Fruit fly (Drosophila melanogaster) whole organism, embryonic: Measurements from ENCODE around the gene His3.3B.

Experiments
- Adf1 ChIP-seq: fragments of 200-800 bp; sonication (Bioruptor generic); IDR thresholded peaks from 2 replicates; pipeline ENCODE4 v1.3.6; 2022; ENCODE audit warnings: missing biosample characterization, missing genetic modification characterization
- Antp ChIP-seq: fragments of 200-800 bp; sonication (Bioruptor generic); optimal IDR thresholded peaks from 3 replicates; lab custom pipeline; 2016; ENCODE audit warnings: missing biosample characterization, missing genetic modification characterization
- Atf-2 ChIP-seq: fragments of 200-800 bp; sonication (Bioruptor generic); optimal IDR thresholded peaks from 2 replicates; lab custom pipeline; 2016; ENCODE audit warnings: missing biosample characterization, missing genetic modification characterization
- CG10147 ChIP-seq: fragments of 200-800 bp; sonication (Bioruptor generic); optimal IDR thresholded peaks from 2 replicates; lab custom pipeline; 2019; ENCODE audit warnings: missing biosample characterization, mild to moderate bottlenecking, missing genetic modification characterization, moderate library complexity
- CG1024 ChIP-seq: fragments of 200-800 bp; sonication (Bioruptor generic); IDR thresholded peaks from 2 replicates; pipeline ENCODE4 v1.3.6; 2022; ENCODE audit warnings: missing biosample characterization, missing genetic modification characterization
- CG10431 ChIP-seq: fragments of 200-800 bp; sonication (Bioruptor generic); optimal IDR thresholded peaks from 3 replicates; lab custom pipeline; 2018; ENCODE audit warnings: missing biosample characterization, mild to moderate bottlenecking, missing genetic modification characterization
- CG11723 ChIP-seq: fragments of 200-800 bp; sonication (Bioruptor generic); optimal IDR thresholded peaks from 2 replicates; lab custom pipeline; 2017; ENCODE audit warnings: missing biosample characterization, mild to moderate bottlenecking, missing genetic modification characterization
- CG12104 ChIP-seq: fragments of 200-800 bp; sonication (Bioruptor generic); optimal IDR thresholded peaks from 3 replicates; lab custom pipeline; 2016; ENCODE audit warnings: missing biosample characterization, missing genetic modification characterization
- CG12391 ChIP-seq: fragments of 200-800 bp; sonication (Bioruptor generic); optimal IDR thresholded peaks from 3 replicates; lab custom pipeline; 2018; ENCODE audit warnings: missing biosample characterization, mild to moderate bottlenecking, missing genetic modification characterization, moderate library complexity
- CG12659 ChIP-seq: fragments of 200-800 bp; sonication (Bioruptor generic); optimal IDR thresholded peaks from 3 replicates; lab custom pipeline; 2017; ENCODE audit warnings: mild to moderate bottlenecking, missing biosample characterization, missing genetic modification reagents, missing genetic modification characterization
- CG13424 ChIP-seq: fragments of 200-800 bp; sonication (Bioruptor generic); optimal IDR thresholded peaks from 2 replicates; lab custom pipeline; 2019; ENCODE audit warnings: missing biosample characterization, mild to moderate bottlenecking, missing genetic modification characterization, moderate library complexity
- CG17328 ChIP-seq: fragments of 200-800 bp; sonication (Bioruptor generic); IDR thresholded peaks from 2 replicates; pipeline ENCODE4 v1.3.6; 2022; ENCODE audit warnings: missing biosample characterization, missing genetic modification characterization
- CG1792 ChIP-seq: fragments of 200-800 bp; sonication (Bioruptor generic); optimal IDR thresholded peaks from 2 replicates; lab custom pipeline; 2016; ENCODE audit warnings: missing biosample characterization, missing genetic modification characterization
- CG1832 ChIP-seq: fragments of 200-800 bp; sonication (Bioruptor generic); optimal IDR thresholded peaks from 2 replicates; lab custom pipeline; 2017; ENCODE audit warnings: missing biosample characterization, mild to moderate bottlenecking, missing genetic modification characterization, inconsistent platforms
- CG2116 ChIP-seq: fragments of 200-800 bp; sonication (Bioruptor generic); optimal IDR thresholded peaks from 3 replicates; lab custom pipeline; 2018; ENCODE audit warnings: missing biosample characterization, mild to moderate bottlenecking, missing genetic modification characterization
- CG2199 ChIP-seq: fragments of 200-800 bp; sonication (Bioruptor generic); IDR thresholded peaks from 3 replicates; pipeline ENCODE4 v1.3.6; 2022; ENCODE audit warnings: missing biosample characterization, missing genetic modification characterization
- CG31365 ChIP-seq: fragments of 200-800 bp; sonication (Bioruptor generic); optimal IDR thresholded peaks from 2 replicates; lab custom pipeline; 2018; ENCODE audit warnings: missing biosample characterization, mild to moderate bottlenecking, missing genetic modification characterization
- CG4820 ChIP-seq: fragments of 200-800 bp; sonication (Bioruptor generic); optimal IDR thresholded peaks from 3 replicates; lab custom pipeline; 2016; ENCODE audit warnings: missing biosample characterization, missing genetic modification characterization
- CG8388 ChIP-seq: fragments of 200-800 bp; sonication (Bioruptor generic); optimal IDR thresholded peaks from 2 replicates; lab custom pipeline; 2019; ENCODE audit warnings: missing biosample characterization, mild to moderate bottlenecking, missing genetic modification characterization, moderate library complexity
- CkIIα-i1 ChIP-seq: fragments of 200-800 bp; sonication (Bioruptor generic); IDR thresholded peaks from 2 replicates; pipeline ENCODE4 v1.3.6; 2022; ENCODE audit warnings: missing biosample characterization, missing genetic modification characterization
- E2f2 ChIP-seq: fragments of 200-800 bp; sonication (Bioruptor generic); IDR thresholded peaks from 2 replicates; pipeline ENCODE4 v1.3.6; 2022; ENCODE audit warnings: missing biosample characterization, missing genetic modification characterization
- Ets65A ChIP-seq: fragments of 200-800 bp; sonication (Bioruptor generic); peaks from one replicate; lab custom pipeline; 2016; ENCODE audit warnings: missing biosample characterization, missing genetic modification characterization
- Ets97D ChIP-seq: fragments of 200-800 bp; sonication (Bioruptor generic); optimal IDR thresholded peaks from 3 replicates; lab custom pipeline; 2016; ENCODE audit warnings: missing biosample characterization, missing genetic modification characterization
- GATAe ChIP-seq: fragments of 200-800 bp; sonication (Bioruptor generic); conservative IDR thresholded peaks from 2 replicates; pipeline ENCODE4 v1.3.6; 2022; ENCODE audit warnings: missing biosample characterization, missing genetic modification characterization
- Gsc ChIP-seq: fragments of 200-800 bp; sonication (Bioruptor generic); IDR thresholded peaks from 2 replicates; pipeline ENCODE4 v1.3.6; 2022; ENCODE audit warnings: missing biosample characterization, missing genetic modification characterization
- Hr78 ChIP-seq, 2 experiments: fragments of 200-800 bp in 1 of 2; fragments of >200 bp in 1 of 2; sonication (Bioruptor generic) in 1 of 2; optimal IDR thresholded peaks; 2 replicates each; lab custom pipeline; 2017 to 2019; ENCODE audit warnings: missing biosample characterization in 2 of 2, missing genetic modification characterization in 2 of 2, mild to moderate bottlenecking in 1 of 2, moderate library complexity in 1 of 2
- Kr ChIP-seq: fragments of 200-800 bp; sonication (Bioruptor generic); optimal IDR thresholded peaks from 2 replicates; lab custom pipeline; 2017; ENCODE audit warnings: missing biosample characterization, mild to moderate bottlenecking, missing genetic modification characterization
- Max ChIP-seq: fragments of 200-800 bp; sonication (Bioruptor generic); optimal IDR thresholded peaks from 2 replicates; lab custom pipeline; 2016; ENCODE audit warnings: missing biosample characterization, mild to moderate bottlenecking, missing genetic modification characterization
- NC2α ChIP-seq: fragments of 200-800 bp; sonication (Bioruptor generic); optimal IDR thresholded peaks from 2 replicates; lab custom pipeline; 2016; ENCODE audit warnings: missing biosample characterization, missing genetic modification characterization
- Oli ChIP-seq: fragments of 200-800 bp; sonication (Bioruptor generic); optimal IDR thresholded peaks from 2 replicates; lab custom pipeline; 2018; ENCODE audit warnings: missing biosample characterization, mild to moderate bottlenecking, missing genetic modification characterization, moderate library complexity
- Ravus ChIP-seq: fragments of 200-800 bp; sonication (Bioruptor generic); IDR thresholded peaks from 2 replicates; pipeline ENCODE4 v1.3.6; 2022; ENCODE audit warnings: missing biosample characterization, missing genetic modification characterization
- Usf ChIP-seq: fragments of 200-800 bp; sonication (Bioruptor generic); optimal IDR thresholded peaks from 2 replicates; lab custom pipeline; 2017; ENCODE audit warnings: missing genotype, missing biosample characterization, missing genetic modification characterization
- Vsx1 ChIP-seq: fragments of 200-800 bp; sonication (Bioruptor generic); optimal IDR thresholded peaks from 2 replicates; lab custom pipeline; 2017; ENCODE audit warnings: missing biosample characterization, mild to moderate bottlenecking, missing genetic modification characterization, missing genetic modification reagents
- ap ChIP-seq: fragments of 200-800 bp; sonication (Bioruptor generic); IDR thresholded peaks from 2 replicates; pipeline ENCODE4 v1.3.6; 2022; ENCODE audit warnings: missing biosample characterization, missing genetic modification characterization
- btn ChIP-seq: fragments of 200-800 bp; sonication (Bioruptor generic); optimal IDR thresholded peaks from 2 replicates; lab custom pipeline; 2016; ENCODE audit warnings: missing biosample characterization, missing genetic modification characterization
- crp ChIP-seq, 2 experiments: fragments of 200-800 bp; sonication (Bioruptor generic); optimal IDR thresholded peaks; 2 replicates in 1 of 2; 3 replicates in 1 of 2; lab custom pipeline; 2017; ENCODE audit warnings: missing biosample characterization in 2 of 2, missing genetic modification characterization in 2 of 2, mild to moderate bottlenecking in 1 of 2, moderate library complexity in 1 of 2
- da ChIP-seq: fragments of 200-800 bp; sonication (Bioruptor generic); optimal IDR thresholded peaks from 2 replicates; lab custom pipeline; 2016; ENCODE audit warnings: missing biosample characterization, missing genetic modification characterization
- eyg ChIP-seq: fragments of 200-800 bp; sonication (Bioruptor generic); optimal IDR thresholded peaks from 3 replicates; lab custom pipeline; 2016; ENCODE audit warnings: missing biosample characterization, missing genetic modification characterization
- gsb ChIP-seq: fragments of 200-800 bp; sonication (Bioruptor generic); IDR thresholded peaks from 2 replicates; pipeline ENCODE4 v1.3.6; 2022; ENCODE audit warnings: missing biosample characterization, missing genetic modification characterization
- gsb-n ChIP-seq: fragments of 200-800 bp; sonication (Bioruptor generic); optimal IDR thresholded peaks from 3 replicates; lab custom pipeline; 2018; ENCODE audit warnings: missing biosample characterization, mild to moderate bottlenecking, missing genetic modification characterization
- hkb ChIP-seq, 2 experiments: fragments of 200-800 bp in 1 of 2; fragments of >200 bp in 1 of 2; sonication (Bioruptor generic) in 1 of 2; IDR thresholded peaks in 1 of 2; optimal IDR thresholded peaks in 1 of 2; 2 replicates each; pipeline versions ENCODE4 v1.3.6 to Lab custom; 2017 to 2022; ENCODE audit warnings: missing biosample characterization in 1 of 2, missing genetic modification characterization in 1 of 2
- hth ChIP-seq: fragments of >200 bp; optimal IDR thresholded peaks from 2 replicates; lab custom pipeline; 2017; ENCODE audit warnings: inconsistent platforms
- pros ChIP-seq: fragments of 200-800 bp; sonication (Bioruptor generic); optimal IDR thresholded peaks from 3 replicates; lab custom pipeline; 2019; ENCODE audit warnings: missing biosample characterization, mild to moderate bottlenecking, missing genetic modification characterization, moderate library complexity
- ro ChIP-seq: fragments of 200-800 bp; sonication (Bioruptor generic); IDR thresholded peaks from 2 replicates; pipeline ENCODE4 v1.3.6; 2022; ENCODE audit warnings: missing biosample characterization, missing genetic modification characterization
- sens ChIP-seq: fragments of 200-800 bp; sonication (Bioruptor generic); peaks from one replicate; lab custom pipeline; 2016; ENCODE audit warnings: missing biosample characterization, missing genetic modification characterization
- sna ChIP-seq: fragments of 200-800 bp; sonication (Bioruptor generic); IDR thresholded peaks from 2 replicates; pipeline ENCODE4 v1.3.6; 2022; ENCODE audit warnings: missing biosample characterization, missing genetic modification characterization; ENCODE audit not compliant: partially characterized antibody
- tin ChIP-seq: fragments of 200-800 bp; sonication (Bioruptor generic); optimal IDR thresholded peaks from 3 replicates; lab custom pipeline; 2016; ENCODE audit warnings: missing biosample characterization, missing genetic modification characterization
- trem ChIP-seq: fragments of 200-800 bp; optimal IDR thresholded peaks from 3 replicates; lab custom pipeline; 2019; ENCODE audit warnings: missing biosample characterization, mild to moderate bottlenecking, missing genetic modification characterization, moderate library complexity
- tup ChIP-seq: fragments of 200-800 bp; sonication (Bioruptor generic); optimal IDR thresholded peaks from 2 replicates; lab custom pipeline; 2016; ENCODE audit warnings: missing biosample characterization, mild to moderate bottlenecking, missing genetic modification characterization, moderate library complexity
- tx ChIP-seq: fragments of 200-800 bp; sonication (Bioruptor generic); optimal IDR thresholded peaks from 2 replicates; lab custom pipeline; 2016; ENCODE audit warnings: missing biosample characterization, missing genetic modification characterization
- unpg ChIP-seq: fragments of 200-800 bp; sonication (Bioruptor generic); optimal IDR thresholded peaks from 3 replicates; lab custom pipeline; 2018; ENCODE audit warnings: missing biosample characterization, mild to moderate bottlenecking, missing genetic modification characterization, moderate library complexity

The His3.3B gene

DNA sequence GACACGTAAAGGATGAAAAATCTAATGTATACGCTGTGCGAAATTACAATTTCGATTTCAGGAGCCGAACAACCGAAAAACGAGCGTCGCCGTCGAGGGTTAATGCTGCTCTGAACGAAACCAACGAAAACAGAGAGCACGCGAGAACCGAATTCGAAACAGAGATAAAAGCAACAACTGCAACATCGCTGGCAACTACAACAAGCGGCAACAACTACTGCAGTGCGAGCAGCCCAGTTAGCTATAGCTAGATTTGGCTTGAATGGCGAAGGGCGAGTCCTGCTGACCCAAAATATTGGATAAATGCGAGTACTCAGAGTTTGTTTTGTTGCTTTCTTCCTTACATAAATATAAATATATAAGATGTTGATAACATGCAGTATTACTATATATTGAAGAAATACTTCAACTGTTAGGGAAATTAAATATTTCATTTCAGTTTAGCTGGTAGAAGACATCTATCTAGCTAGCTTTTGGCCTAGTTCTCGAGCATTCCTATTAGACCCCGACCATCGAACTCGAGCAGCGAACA lies 21.5 kb downstream of the His3.3B start, which contains the start of gene fend (continued):
- TF ChIP-seq CG12391 = peak; percentile 60
- peak; percentile 77 for TF ChIP-seq sens
- TF ChIP-seq Kr (GFP tag; lab: Kevin White, UChicago) = no peak
- no peak for TF ChIP-seq Ets65A (GFP tag; lab: Kevin White, UChicago)
- no peak for TF ChIP-seq tin
- no peak for TF ChIP-seq CG1832
- TF ChIP-seq CG31365 (tag; lab: Kevin White, UChicago) = no peak
- peak; percentile 10 for TF ChIP-seq unpg (GFP tag; lab: Kevin White, UChicago)
- no peak for TF ChIP-seq CG1792 (GFP tag; lab: Kevin White, UChicago)
- TF ChIP-seq ro = no peak
- peak; percentile 61 for TF ChIP-seq CG13424 (tag; lab: Kevin White, UChicago)
- no peak for TF ChIP-seq CG8388
- TF ChIP-seq Gsc (GFP tag; lab: Robert Waterston, UW) = no peak
- no peak for TF ChIP-seq GATAe (GFP tag; lab: Robert Waterston, UW)
- TF ChIP-seq CG2116 (GFP tag; lab: Kevin White, UChicago) = no peak
- TF ChIP-seq btn = no peak
- peak; percentile 44 for TF ChIP-seq Max (GFP tag; lab: Kevin White, UChicago)
- no peak for TF ChIP-seq da (GFP tag; lab: Kevin White, UChicago)
- TF ChIP-seq CkIIα-i1 (GFP tag; lab: Robert Waterston, UW) = no peak
- peak in 1 of 2 experiments; percentile 25 for TF ChIP-seq Hr78 (GFP tag; optimal IDR thresholded peaks at IDR 0.05; lab: Kevin White, UChicago)
- TF ChIP-seq Vsx1 (GFP tag; lab: Kevin White, UChicago) = no peak
- TF ChIP-seq trem (tag; lab: Kevin White, UChicago) = peak; percentile 23
- peak; percentile 24 for TF ChIP-seq Oli (tag; lab: Kevin White, UChicago)
- no peak for TF ChIP-seq CG2199 (GFP tag; lab: Robert Waterston, UW)
- TF ChIP-seq tx (GFP tag; lab: Kevin White, UChicago) = no peak
- TF ChIP-seq hth (lab: Kevin White, UChicago) = no peak
- no peak for TF ChIP-seq Antp
- TF ChIP-seq E2f2 = peak; percentile 21; the same call in 1 of the 2 replicates
- TF ChIP-seq CG1024 (GFP tag; lab: Robert Waterston, UW) = no peak
- TF ChIP-seq CG10147 (GFP tag; lab: Kevin White, UChicago) = peak; percentile 43
- TF ChIP-seq CG4820 = no peak
- no peak for TF ChIP-seq sna
- TF ChIP-seq Ravus (GFP tag; lab: Robert Waterston, UW) = no peak
- TF ChIP-seq Atf-2 (GFP tag; lab: Kevin White, UChicago) = no peak
- peak; percentile 11 for TF ChIP-seq CG11723
- peak; percentile 22 for TF ChIP-seq pros (GFP tag; lab: Kevin White, UChicago)
- TF ChIP-seq CG17328 (GFP tag; lab: Robert Waterston, UW) = no peak
- TF ChIP-seq Usf = no peak
- TF ChIP-seq CG12104 = no peak
- TF ChIP-seq CG12659 (GFP tag; lab: Kevin White, UChicago) = peak; percentile 43
- TF ChIP-seq gsb = no peak
- TF ChIP-seq CG10431 (GFP tag; lab: Kevin White, UChicago) = no peak
- TF ChIP-seq NC2α (GFP tag; lab: Kevin White, UChicago) = no peak
- TF ChIP-seq gsb-n (tag; lab: Kevin White, UChicago) = no peak
- no peak for TF ChIP-seq tup (GFP tag; lab: Kevin White, UChicago)
- TF ChIP-seq Adf1 = no peak
- TF ChIP-seq hkb (optimal IDR thresholded peaks at IDR 0.05; lab: Kevin White, UChicago) = no peak
- peak; percentile 10; the same call in 1 of the 2 replicates for TF ChIP-seq hkb (GFP tag; IDR thresholded peaks at IDR 0.05; lab: Robert Waterston, UW)
- no peak for TF ChIP-seq crp (GFP tag; optimal IDR thresholded peaks at IDR 0.05; lab: Kevin White, UChicago)
- TF ChIP-seq eyg = no peak
- TF ChIP-seq ap = no peak
- no peak for TF ChIP-seq Ets97D
